2 fruit fly cellular contexts compared by ENCODE assay signal in genomic region chr3L:5947110-5947731, dm6.
A peak's percentile ranks its signal among the peaks of the same experiment; 100 is the strongest.
TF ChIP-seq lines count a peak whose summit lies in the region.

No protein-coding gene starts in this region.

- TF ChIP-seq CTCF in whole organism, embryonic (GFP tag; optimal IDR thresholded peaks at IDR 0.05; lab: Kevin White, UChicago): no peak

TF ChIP-seq in whole organism, embryonic, 481 proteins besides CTCF, POLR2A, EP300 and RAD21 (continues in another document):
- TF ChIP-seq CG7745 (tag; optimal IDR thresholded peaks at IDR 0.05; lab: Kevin White, UChicago) (peak; percentile 76), CG15479 (GFP tag; optimal IDR thresholded peaks at IDR 0.05; lab: Kevin White, UChicago) (peak; percentile 14), grn (GFP tag; optimal IDR thresholded peaks at IDR 0.05; lab: Kevin White, UChicago) (peak; percentile 97), CG33557 (GFP tag; optimal IDR thresholded peaks at IDR 0.05; lab: Kevin White, UChicago) (peak; percentile 49), salm (tag; optimal IDR thresholded peaks at IDR 0.05; lab: Kevin White, UChicago) (peak; percentile 81), phol (tag; optimal IDR thresholded peaks at IDR 0.05; lab: Kevin White, UChicago) (no peak), twi (tag; optimal IDR thresholded peaks at IDR 0.05; lab: Kevin White, UChicago) (peak; percentile 9), CG11695 (GFP tag; IDR thresholded peaks at IDR 0.05; lab: Robert Waterston, UW) (no peak), CG9932 (GFP tag; IDR thresholded peaks at IDR 0.05; lab: Robert Waterston, UW) (no peak), sens (GFP tag; lab: Kevin White, UChicago) (peak; percentile 64), ssp (GFP tag; IDR thresholded peaks at IDR 0.05; lab: Robert Waterston, UW) (no peak), CG10274 (GFP tag; optimal IDR thresholded peaks at IDR 0.05; lab: Kevin White, UChicago) (no peak), exex (tag; optimal IDR thresholded peaks at IDR 0.05; lab: Kevin White, UChicago) (peak; percentile 37), ATbp (GFP tag; optimal IDR thresholded peaks at IDR 0.05; lab: Kevin White, UChicago) (peak; percentile 27), Vsx1 (GFP tag; optimal IDR thresholded peaks at IDR 0.05; lab: Kevin White, UChicago) (peak; percentile 26), eve (GFP tag; optimal IDR thresholded peaks at IDR 0.05; lab: Kevin White, UChicago) (peak in 1 of 2 experiments; percentile 46), CG3407 (GFP tag; optimal IDR thresholded peaks at IDR 0.05; lab: Kevin White, UChicago) (peak; percentile 21), CG10565 (GFP tag; optimal IDR thresholded peaks at IDR 0.05; lab: Kevin White, UChicago) (no peak), CG6765 (GFP tag; optimal IDR thresholded peaks at IDR 0.05; lab: Kevin White, UChicago) (no peak), gt (GFP tag; IDR thresholded peaks at IDR 0.05; lab: Robert Waterston, UW) (no peak), fd64A (GFP tag; optimal IDR thresholded peaks at IDR 0.05; lab: Kevin White, UChicago) (peak; percentile 64), odd (GFP tag; optimal IDR thresholded peaks at IDR 0.05; lab: Kevin White, UChicago) (peak; percentile 42), dmrt99B (tag; optimal IDR thresholded peaks at IDR 0.05; lab: Kevin White, UChicago) (no peak), CG16863 (GFP tag; optimal IDR thresholded peaks at IDR 0.05; lab: Kevin White, UChicago) (no peak), ci (GFP tag; IDR thresholded peaks at IDR 0.05; lab: Robert Waterston, UW) (peak; percentile 46; the same call in 1 of the 3 replicates), CG2202 (tag; optimal IDR thresholded peaks at IDR 0.05; lab: Kevin White, UChicago) (peak; percentile 34), CG5245 (GFP tag; optimal IDR thresholded peaks at IDR 0.05; lab: Kevin White, UChicago) (no peak), CG7928 (GFP tag; optimal IDR thresholded peaks at IDR 0.05; lab: Kevin White, UChicago) (no peak), CG17802 (tag; optimal IDR thresholded peaks at IDR 0.05; lab: Kevin White, UChicago) (no peak), da (GFP tag; optimal IDR thresholded peaks at IDR 0.05; lab: Kevin White, UChicago) (no peak), Deaf1 (tag; optimal IDR thresholded peaks at IDR 0.05; lab: Kevin White, UChicago) (no peak), lmd (GFP tag; IDR thresholded peaks at IDR 0.05; lab: Robert Waterston, UW) (no peak), wek (GFP tag; optimal IDR thresholded peaks at IDR 0.05; lab: Kevin White, UChicago) (peak; percentile 10), kni (GFP tag; optimal IDR thresholded peaks at IDR 0.05; lab: Kevin White, UChicago) (peak; percentile 85), prd (optimal IDR thresholded peaks at IDR 0.05; lab: Kevin White, UChicago) (no peak), prd (GFP tag; IDR thresholded peaks at IDR 0.05; lab: Robert Waterston, UW) (no peak), pzg (GFP tag; optimal IDR thresholded peaks at IDR 0.05; lab: Kevin White, UChicago) (no peak), sd (tag; optimal IDR thresholded peaks at IDR 0.05; lab: Kevin White, UChicago) (peak; percentile 57), ato (GFP tag; IDR thresholded peaks at IDR 0.05; lab: Robert Waterston, UW; ENCODE audit: partially characterized antibody) (no peak), ap (GFP tag; IDR thresholded peaks at IDR 0.05; lab: Robert Waterston, UW) (no peak), Hr78 (GFP tag; optimal IDR thresholded peaks at IDR 0.05; lab: Kevin White, UChicago) (peak in 1 of 2 experiments; percentile 15), vnd (GFP tag; IDR thresholded peaks at IDR 0.05; lab: Robert Waterston, UW; ENCODE audit: partially characterized antibody) (no peak), Ssrp (tag; optimal IDR thresholded peaks at IDR 0.05; lab: Kevin White, UChicago) (no peak), HLHmδ (GFP tag; optimal IDR thresholded peaks at IDR 0.05; lab: Kevin White, UChicago) (peak; percentile 4), CG5953 (GFP tag; IDR thresholded peaks at IDR 0.05; lab: Robert Waterston, UW) (no peak), shn (GFP tag; optimal IDR thresholded peaks at IDR 0.05; lab: Kevin White, UChicago) (no peak), Ada2b (GFP tag; IDR thresholded peaks at IDR 0.05; lab: Robert Waterston, UW) (no peak)

TF ChIP-seq in whole organism, prepupa, 60 proteins besides CTCF, POLR2A, EP300 and RAD21:
- TF ChIP-seq OdsH (GFP tag; optimal IDR thresholded peaks at IDR 0.05; lab: Kevin White, UChicago) (no peak), CG4318 (GFP tag; optimal IDR thresholded peaks at IDR 0.05; lab: Kevin White, UChicago) (no peak), Eip78C (GFP tag; lab: Kevin White, UChicago) (peak; percentile 29), fkh (GFP tag; optimal IDR thresholded peaks at IDR 0.05; lab: Kevin White, UChicago) (peak; percentile 59), Met (GFP tag; optimal IDR thresholded peaks at IDR 0.05; lab: Kevin White, UChicago) (peak; percentile 9)
